Fruit fly (Drosophila melanogaster): Measurements from ENCODE around the gene bdwf.

bdwf gene

dm6 chr3R:17039993-17040807 is 2.7 kb downstream of the bdwf start, which contains the start of the genes CG18213 and Trm7-32 (continued):
- TF ChIP-seq Dp (GFP tag; optimal IDR thresholded peaks at IDR 0.05) (peak; percentile 71), Neu2 (GFP tag; optimal IDR thresholded peaks at IDR 0.05; ENCODE audit: borderline replicate concordance) (no peak), CG10321 (GFP tag; IDR thresholded peaks at IDR 0.05) (no peak), ERR (GFP tag; optimal IDR thresholded peaks at IDR 0.05) (no peak), Bdp1 (GFP tag; optimal IDR thresholded peaks at IDR 0.05) (no peak), CG42726 (GFP tag; IDR thresholded peaks at IDR 0.05; ENCODE audit: partially characterized antibody) (peak; percentile 86; the same call in 1 of the 2 replicates), CG12942 (GFP tag; optimal IDR thresholded peaks at IDR 0.05) (no peak), CG13775 (GFP tag; optimal IDR thresholded peaks at IDR 0.05) (peak; percentile 17), CG16779 (GFP tag; IDR thresholded peaks at IDR 0.05) (no peak), unc-4 (GFP tag; IDR thresholded peaks at IDR 0.05; ENCODE audit: partially characterized antibody) (peak; percentile 81), Mes4 (GFP tag; optimal IDR thresholded peaks at IDR 0.05) (no peak), CG2120 (GFP tag; optimal IDR thresholded peaks at IDR 0.05) (peak; percentile 59), CG7786 (GFP tag; optimal IDR thresholded peaks at IDR 0.05) (no peak), Gug (GFP tag; IDR thresholded peaks at IDR 0.05) (no peak; the same call in 3 of the 4 replicates), Sox102F (GFP tag; optimal IDR thresholded peaks at IDR 0.05) (no peak), Fer1 (GFP tag; optimal IDR thresholded peaks at IDR 0.05) (no peak), CG8359 (GFP tag; optimal IDR thresholded peaks at IDR 0.05; ENCODE audit: borderline replicate concordance) (no peak), CG14014 (GFP tag; IDR thresholded peaks at IDR 0.05) (no peak), CG11560 (tag; IDR thresholded peaks at IDR 0.05) (no peak), CG10267 (tag; optimal IDR thresholded peaks at IDR 0.05) (no peak), Opbp (GFP tag; IDR thresholded peaks at IDR 0.05; ENCODE audit: partially characterized antibody) (peak; percentile 87; the same call in 2 of the 3 replicates), Nf-YB (GFP tag; optimal IDR thresholded peaks at IDR 0.05) (no peak), Hr39 (optimal IDR thresholded peaks at IDR 0.05) (no peak), CG17912 (GFP tag; optimal IDR thresholded peaks at IDR 0.05) (no peak), CG3065 (GFP tag; optimal IDR thresholded peaks at IDR 0.05) (no peak), CG34376 (GFP tag; optimal IDR thresholded peaks at IDR 0.05) (no peak), CG9609 (GFP tag; optimal IDR thresholded peaks at IDR 0.05) (no peak), onecut (GFP tag; IDR thresholded peaks at IDR 0.05) (no peak), ab (GFP tag; optimal IDR thresholded peaks at IDR 0.05) (no peak), CG9876 (GFP tag; optimal IDR thresholded peaks at IDR 0.05) (peak; percentile 15), repo (GFP tag; optimal IDR thresholded peaks at IDR 0.05) (no peak), crol (GFP tag; IDR thresholded peaks at IDR 0.05) (no peak), NFAT (GFP tag; IDR thresholded peaks at IDR 0.05) (no peak), chn (GFP tag; optimal IDR thresholded peaks at IDR 0.05) (no peak), cas (GFP tag; IDR thresholded peaks at IDR 0.05) (no peak), rib (GFP tag; IDR thresholded peaks at IDR 0.05) (no peak), tap (tag; optimal IDR thresholded peaks at IDR 0.05) (no peak), Hr78 (GFP tag; optimal IDR thresholded peaks at IDR 0.05) (no peak), CG11456 (GFP tag; IDR thresholded peaks at IDR 0.05) (no peak), Pdp1 (GFP tag; optimal IDR thresholded peaks at IDR 0.05) (peak in 1 of 2 experiments; percentile 53), CG4282 (GFP tag; optimal IDR thresholded peaks at IDR 0.05) (no peak), gsb-n (tag; optimal IDR thresholded peaks at IDR 0.05) (no peak), dmrt99B (tag; optimal IDR thresholded peaks at IDR 0.05) (no peak), gsb (GFP tag; IDR thresholded peaks at IDR 0.05) (no peak), CG11695 (GFP tag; IDR thresholded peaks at IDR 0.05) (no peak), dm (GFP tag; optimal IDR thresholded peaks at IDR 0.05) (no peak), sr (GFP tag; IDR thresholded peaks at IDR 0.05) (no peak), Elba2 (GFP tag; optimal IDR thresholded peaks at IDR 0.05) (no peak), HLH4C (GFP tag; IDR thresholded peaks at IDR 0.05; ENCODE audit: partially characterized antibody) (peak; percentile 80), PHDP (tag; optimal IDR thresholded peaks at IDR 0.05) (no peak)
